Fruit fly (Drosophila melanogaster) S2 (cell line): Measurements from ENCODE around the gene CG6712.

Source experiments
- CG8478 ChIP-seq: fragments of >200 bp; optimal IDR thresholded peaks from 2 replicates; lab custom pipeline; 2018
- CTCF ChIP-seq, 2 experiments: fragments of >200 bp; optimal IDR thresholded peaks; 2 replicates each; lab custom pipeline; 2018

dm6 chr2L:12107087-12107486 lies 10.8 kb upstream of the CG6712 start:
- TF ChIP-seq CTCF (optimal IDR thresholded peaks at IDR 0.05; lab: Kevin White, UChicago) (no peak), CG8478 (lab: Kevin White, UChicago) (no peak)
